Fruit fly (Drosophila melanogaster): ENCODE measurements around the gene CG31445.

- TF ChIP-seq CG1620 (GFP tag; optimal IDR thresholded peaks at IDR 0.05) (no peak), tj (GFP tag; optimal IDR thresholded peaks at IDR 0.05) (no peak), cic (GFP tag; optimal IDR thresholded peaks at IDR 0.05) (no peak), CG12768 (GFP tag; optimal IDR thresholded peaks at IDR 0.05) (no peak), CG7101 (tag; optimal IDR thresholded peaks at IDR 0.05) (no peak), Mnt (GFP tag; optimal IDR thresholded peaks at IDR 0.05) (no peak), Clk (GFP tag; optimal IDR thresholded peaks at IDR 0.05) (no peak), kay (GFP tag; ENCODE audit: borderline replicate concordance) (no peak), CG5204 (GFP tag; optimal IDR thresholded peaks at IDR 0.05) (no peak)
Measured at dm6 chr3R:29274590-29274989, 30.0 kb upstream of the CG31445 start.

Measured in whole organism, adult.